Worm (Caenorhabditis elegans) whole organism, late embryonic: Measurements from ENCODE around the gene gst-22.

Experiments
- C08G9.2 ChIP-seq: sonication (generic microtip); optimal IDR thresholded peaks from 2 replicates; lab custom pipeline; 2016; ENCODE audit warnings: mild to moderate bottlenecking, missing genetic modification characterization, moderate library complexity, missing compliant biosample characterization
- ahr-1 ChIP-seq: sonication (generic microtip); optimal IDR thresholded peaks from 2 replicates; lab custom pipeline; 2016; ENCODE audit warnings: missing genetic modification characterization, missing compliant biosample characterization
- ama-1 ChIP-seq: fragments of 150-350 bp; optimal IDR thresholded peaks from 2 replicates; lab custom pipeline; 2014
- dmd-4 ChIP-seq: sonication (generic microtip); optimal IDR thresholded peaks from 2 replicates; lab custom pipeline; 2016; ENCODE audit warnings: borderline replicate concordance, missing genetic modification characterization, missing compliant biosample characterization
- ets-4 ChIP-seq: sonication (generic microtip); optimal IDR thresholded peaks from 2 replicates; lab custom pipeline; 2016; ENCODE audit warnings: missing genetic modification characterization, missing compliant biosample characterization
- eyg-1 ChIP-seq: sonication (generic microtip); optimal IDR thresholded peaks from 2 replicates; lab custom pipeline; 2016; ENCODE audit warnings: missing genotype, missing genetic modification characterization, missing compliant biosample characterization
- nhr-11 ChIP-seq: fragments of 150-350 bp; optimal IDR thresholded peaks from 2 replicates; lab custom pipeline; 2014; ENCODE audit warnings: missing biosample characterization, missing genetic modification characterization
- pha-4 ChIP-seq: fragments of 150-350 bp; optimal IDR thresholded peaks from 2 replicates; lab custom pipeline; 2018; ENCODE audit warnings: missing biosample characterization, missing genetic modification reagents, missing genetic modification characterization
- ttx-3 ChIP-seq: sonication (generic microtip); optimal IDR thresholded peaks from 2 replicates; lab custom pipeline; 2016; ENCODE audit warnings: missing genetic modification reagents, missing genetic modification characterization, missing compliant biosample characterization
- unc-42 ChIP-seq: sonication (generic microtip); optimal IDR thresholded peaks from 2 replicates; lab custom pipeline; 2016; ENCODE audit warnings: missing genotype, missing genetic modification characterization, missing compliant biosample characterization

ce11 chrV:16266514-16266913 is 34.4 kb upstream of the gst-22 start, which contains the start of gene T13F3.4:
- TF ChIP-seq ama-1 (lab: Kevin White, UChicago), result no peak
- no peak for TF ChIP-seq ttx-3 (tag; lab: Kevin White, UChicago)
- TF ChIP-seq ets-4, result no peak
- no peak for TF ChIP-seq ahr-1
- no peak for TF ChIP-seq nhr-11 (tag; lab: Kevin White, UChicago)
- no peak for TF ChIP-seq eyg-1
- TF ChIP-seq unc-42 (tag; lab: Kevin White, UChicago), result no peak
- TF ChIP-seq dmd-4 (tag; lab: Kevin White, UChicago), result no peak
- no peak for TF ChIP-seq pha-4
- no peak for TF ChIP-seq C08G9.2 (tag; lab: Kevin White, UChicago)
